Worm (Caenorhabditis elegans) whole organism, late embryonic: ENCODE data around the gene brap-2.

Experiments used
- ahr-1 ChIP-seq: sonication (generic microtip); optimal IDR thresholded peaks from 2 replicates; lab custom pipeline; 2016; ENCODE audit warnings: missing genetic modification characterization, missing compliant biosample characterization
- ceh-18 ChIP-seq: sonication (generic microtip); optimal IDR thresholded peaks from 2 replicates; lab custom pipeline; 2016; ENCODE audit warnings: missing genetic modification characterization, missing compliant biosample characterization
- ceh-22 ChIP-seq: sonication (generic microtip); optimal IDR thresholded peaks from 2 replicates; lab custom pipeline; 2017; ENCODE audit warnings: missing biosample characterization, missing genetic modification characterization
- ceh-24 ChIP-seq: sonication (generic microtip); optimal IDR thresholded peaks from 2 replicates; lab custom pipeline; 2016; ENCODE audit warnings: mild to moderate bottlenecking, missing genetic modification characterization, missing compliant biosample characterization
- ceh-31 ChIP-seq: sonication (generic microtip); optimal IDR thresholded peaks from 2 replicates; lab custom pipeline; 2016; ENCODE audit warnings: missing genetic modification characterization, missing compliant biosample characterization
- dve-1 ChIP-seq: sonication (generic microtip); optimal IDR thresholded peaks from 2 replicates; lab custom pipeline; 2017; ENCODE audit warnings: antibody characterized with exemption, mild to moderate bottlenecking, missing genetic modification characterization, missing compliant biosample characterization
- elt-2 ChIP-seq: sonication (generic microtip); optimal IDR thresholded peaks from 2 replicates; lab custom pipeline; 2016; ENCODE audit warnings: missing genetic modification reagents, missing genetic modification characterization, missing compliant biosample characterization
- fax-1 ChIP-seq: sonication (generic microtip); optimal IDR thresholded peaks from 2 replicates; lab custom pipeline; 2016; ENCODE audit warnings: missing genotype, missing genetic modification characterization, missing compliant biosample characterization
- fkh-6 ChIP-seq: sonication (generic microtip); optimal IDR thresholded peaks from 2 replicates; lab custom pipeline; 2016; ENCODE audit warnings: missing genetic modification characterization, missing compliant biosample characterization
- hlh-13 ChIP-seq: fragments of 200-800 bp; sonication (Bioruptor generic); optimal IDR thresholded peaks from 2 replicates; lab custom pipeline; 2018; ENCODE audit warnings: mild to moderate bottlenecking, missing genetic modification characterization, missing compliant biosample characterization
- hlh-30 ChIP-seq: sonication (generic microtip); optimal IDR thresholded peaks from 2 replicates; lab custom pipeline; 2017; ENCODE audit warnings: antibody characterized with exemption, missing genetic modification characterization, missing compliant biosample characterization; ENCODE audit not compliant: insufficient read depth
- lin-11 ChIP-seq: fragments of 200-800 bp; sonication (Bioruptor generic); optimal IDR thresholded peaks from 2 replicates; lab custom pipeline; 2018; ENCODE audit warnings: mild to moderate bottlenecking, missing genetic modification characterization, missing compliant biosample characterization
- madf-2 ChIP-seq: sonication (generic microtip); optimal IDR thresholded peaks from 2 replicates; lab custom pipeline; 2017; ENCODE audit warnings: missing genetic modification characterization, missing compliant biosample characterization
- mec-3 ChIP-seq: sonication (generic microtip); optimal IDR thresholded peaks from 2 replicates; lab custom pipeline; 2016; ENCODE audit warnings: borderline replicate concordance, missing genetic modification characterization, missing compliant biosample characterization
- nfya-1 ChIP-seq: sonication (generic microtip); optimal IDR thresholded peaks from 2 replicates; lab custom pipeline; 2017; ENCODE audit warnings: missing genetic modification characterization, mild to moderate bottlenecking, missing compliant biosample characterization, antibody characterized with exemption, moderate library complexity
- nhr-11 ChIP-seq: fragments of 150-350 bp; optimal IDR thresholded peaks from 2 replicates; lab custom pipeline; 2014; ENCODE audit warnings: missing biosample characterization, missing genetic modification characterization
- nhr-232 ChIP-seq: sonication (generic microtip); optimal IDR thresholded peaks from 2 replicates; lab custom pipeline; 2016; ENCODE audit warnings: missing genetic modification characterization, missing compliant biosample characterization
- npax-4 ChIP-seq: sonication (generic microtip); optimal IDR thresholded peaks from 2 replicates; lab custom pipeline; 2016; ENCODE audit warnings: missing genetic modification characterization, missing compliant biosample characterization
- odd-2 ChIP-seq: sonication (generic microtip); optimal IDR thresholded peaks from 2 replicates; lab custom pipeline; 2017; ENCODE audit warnings: antibody characterized with exemption, mild to moderate bottlenecking, missing genetic modification characterization, missing compliant biosample characterization
- pat-9 ChIP-seq: fragments of 200-800 bp; sonication (Bioruptor generic); optimal IDR thresholded peaks from 2 replicates; lab custom pipeline; 2018; ENCODE audit warnings: mild to moderate bottlenecking, missing genetic modification characterization, moderate library complexity, missing compliant biosample characterization
- pax-1 ChIP-seq: fragments of 150-350 bp; optimal IDR thresholded peaks from 2 replicates; lab custom pipeline; 2014; ENCODE audit warnings: missing biosample characterization, missing genetic modification characterization
- pha-2 ChIP-seq: sonication (generic microtip); optimal IDR thresholded peaks from 2 replicates; lab custom pipeline; 2017; ENCODE audit warnings: mild to moderate bottlenecking, missing genetic modification characterization, missing compliant biosample characterization
- pha-4 ChIP-seq: fragments of 150-350 bp; optimal IDR thresholded peaks from 2 replicates; lab custom pipeline; 2018; ENCODE audit warnings: missing biosample characterization, missing genetic modification reagents, missing genetic modification characterization
- pqm-1 ChIP-seq: sonication (generic microtip); optimal IDR thresholded peaks from 2 replicates; lab custom pipeline; 2016; ENCODE audit warnings: missing genetic modification characterization, missing compliant biosample characterization
- sox-2 ChIP-seq: fragments of 200-800 bp; sonication (Bioruptor generic); IDR thresholded peaks from 2 replicates; pipeline ENCODE4 v1.3.6; 2022; ENCODE audit warnings: missing genetic modification reagents, missing genetic modification characterization, missing compliant biosample characterization
- sox-4 ChIP-seq: sonication (generic microtip); optimal IDR thresholded peaks from 2 replicates; lab custom pipeline; 2017; ENCODE audit warnings: mild to moderate bottlenecking, missing genetic modification characterization, inconsistent platforms, missing compliant biosample characterization
- tbx-2 ChIP-seq: sonication (generic microtip); optimal IDR thresholded peaks from 2 replicates; lab custom pipeline; 2016; ENCODE audit warnings: missing genetic modification characterization, missing compliant biosample characterization
- tbx-7 ChIP-seq: sonication (generic microtip); optimal IDR thresholded peaks from 2 replicates; lab custom pipeline; 2016; ENCODE audit warnings: missing genotype, missing genetic modification characterization, missing compliant biosample characterization
- ttx-3 ChIP-seq: sonication (generic microtip); optimal IDR thresholded peaks from 2 replicates; lab custom pipeline; 2016; ENCODE audit warnings: missing genetic modification reagents, missing genetic modification characterization, missing compliant biosample characterization
- unc-3 ChIP-seq, 2 experiments: fragments of 200-800 bp in 1 of 2; sonication (Bioruptor generic) in 1 of 2; sonication (generic microtip) in 1 of 2; conservative IDR thresholded peaks in 1 of 2; optimal IDR thresholded peaks in 1 of 2; 2 replicates each; pipeline versions ENCODE4 v1.3.6 to Lab custom; 2016 to 2022; ENCODE audit warnings: missing compliant biosample characterization in 2 of 2, missing genetic modification characterization in 2 of 2, missing genetic modification reagents in 1 of 2
- unc-42 ChIP-seq: sonication (generic microtip); optimal IDR thresholded peaks from 2 replicates; lab custom pipeline; 2016; ENCODE audit warnings: missing genotype, missing genetic modification characterization, missing compliant biosample characterization
- unc-55 ChIP-seq: sonication (generic microtip); optimal IDR thresholded peaks from 2 replicates; lab custom pipeline; 2017; ENCODE audit warnings: missing biosample characterization, missing genetic modification reagents, missing genetic modification characterization
- unc-86 ChIP-seq: sonication (generic microtip); optimal IDR thresholded peaks from 2 replicates; lab custom pipeline; 2016; ENCODE audit warnings: missing genetic modification characterization, missing compliant biosample characterization

The brap-2 gene

ce11 chrII:5429522-5430257 lies 36.7 kb upstream of the brap-2 start, which contains the start of the genes F07F6.4 and F07F6.2:
TSS of gene F07F6.4 (minus strand) at chrII:5429572.
TSS of gene F07F6.2 (plus strand) at chrII:5430207.
- peak; percentile 9 for TF ChIP-seq tbx-2 (tag; lab: Kevin White, UChicago)
- peak; percentile 3 for TF ChIP-seq dve-1 (tag; lab: Kevin White, UChicago)
- TF ChIP-seq pax-1 (tag; lab: Kevin White, UChicago) = no peak
- TF ChIP-seq unc-3 (GFP tag; conservative IDR thresholded peaks at IDR 0.05; lab: Robert Waterston, UW) = no peak
- peak; percentile 19 for TF ChIP-seq unc-3 (tag; optimal IDR thresholded peaks at IDR 0.05; lab: Kevin White, UChicago)
- no peak for TF ChIP-seq pqm-1
- TF ChIP-seq unc-42 = peak; percentile 35

DNA sequence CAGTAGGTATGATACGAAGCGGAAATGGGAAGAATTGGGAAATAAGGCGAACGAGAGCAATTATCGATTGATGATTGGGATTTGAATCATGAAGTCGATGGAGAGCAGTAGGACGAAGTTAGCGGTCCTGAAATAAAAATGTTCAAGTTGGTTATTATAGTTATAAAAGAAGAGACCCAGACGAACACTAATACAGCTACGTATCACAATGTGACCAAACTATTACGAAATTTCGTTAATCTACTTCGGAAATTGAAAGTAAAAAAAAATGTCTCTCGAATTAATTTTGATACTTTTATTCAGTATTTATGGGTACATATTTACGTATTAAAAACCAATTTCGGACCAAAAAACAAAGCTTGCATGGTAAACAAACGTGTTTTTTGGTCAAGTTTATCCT lies 33.5 kb upstream of the brap-2 start:
- TF ChIP-seq fkh-6 (tag; lab: Kevin White, UChicago) (no peak), pha-2 (tag; lab: Kevin White, UChicago) (no peak), ceh-22 (tag; lab: Kevin White, UChicago) (no peak), ceh-31 (tag; lab: Kevin White, UChicago) (no peak), ceh-18 (tag; lab: Kevin White, UChicago) (no peak), unc-86 (no peak), mec-3 (tag; lab: Kevin White, UChicago) (no peak), sox-2 (GFP tag; lab: Robert Waterston, UW) (no peak), nhr-11 (tag; lab: Kevin White, UChicago) (no peak), ceh-24 (tag; lab: Kevin White, UChicago) (no peak), ahr-1 (tag; lab: Kevin White, UChicago) (no peak), tbx-2 (tag; lab: Kevin White, UChicago) (no peak), pat-9 (tag; lab: Kevin White, UChicago) (no peak), ttx-3 (tag; lab: Kevin White, UChicago) (no peak), pha-4 (tag; lab: Kevin White, UChicago) (no peak), unc-42 (no peak)

DNA sequence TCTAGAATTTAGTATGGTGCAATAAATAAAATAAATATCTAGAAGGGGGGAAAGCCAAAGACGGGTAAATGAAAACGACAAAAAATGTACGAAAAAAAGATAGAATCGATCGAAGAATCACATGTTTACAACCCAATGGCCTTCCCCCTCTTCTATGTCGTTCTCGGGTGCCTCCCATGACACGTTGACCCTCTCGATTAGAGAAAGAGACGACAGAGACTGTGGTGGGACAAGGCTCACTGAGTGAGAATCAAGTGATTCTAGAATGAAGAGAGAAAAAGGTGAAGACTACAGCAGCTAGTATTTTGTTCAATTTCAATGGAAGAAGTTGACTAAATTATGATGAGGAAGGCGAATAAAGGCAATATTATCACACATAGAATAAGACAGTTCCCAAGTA lies 33.1 kb upstream of the brap-2 start:
- peak; percentile 61 for TF ChIP-seq nfya-1
- TF ChIP-seq npax-4 (tag; lab: Kevin White, UChicago) = no peak
- peak; percentile 43 for TF ChIP-seq tbx-2 (tag; lab: Kevin White, UChicago)
- peak; percentile 6 for TF ChIP-seq ceh-31 (tag; lab: Kevin White, UChicago)
- TF ChIP-seq nhr-232 = no peak
- TF ChIP-seq dve-1 (tag; lab: Kevin White, UChicago) = no peak
- TF ChIP-seq ahr-1 (tag; lab: Kevin White, UChicago) = no peak
- peak; percentile 74 for TF ChIP-seq elt-2 (tag; lab: Kevin White, UChicago)
- TF ChIP-seq pha-4 (tag; lab: Kevin White, UChicago) = no peak
- TF ChIP-seq hlh-30 (tag; lab: Kevin White, UChicago) = peak; percentile 95
- peak; percentile 33 for TF ChIP-seq unc-55 (GFP tag; lab: Kevin White, UChicago)
- TF ChIP-seq pha-2 (tag; lab: Kevin White, UChicago) = no peak
- TF ChIP-seq, all 69 proteins: peak for 6

ce11 chrII:5425633-5426032 lies 32.6 kb upstream of the brap-2 start, which contains the start of gene F07F6.8:
TSS of gene F07F6.8 (minus strand) at chrII:5425733.
- TF ChIP-seq mec-3 (tag; lab: Kevin White, UChicago) (no peak), ahr-1 (tag; lab: Kevin White, UChicago) (no peak), madf-2 (tag; lab: Kevin White, UChicago) (no peak), odd-2 (tag; lab: Kevin White, UChicago) (no peak), unc-42 (no peak), tbx-7 (no peak), ceh-31 (tag; lab: Kevin White, UChicago) (no peak), pha-2 (tag; lab: Kevin White, UChicago) (no peak), npax-4 (tag; lab: Kevin White, UChicago) (no peak), hlh-13 (GFP tag; lab: Kevin White, UChicago) (no peak), ceh-18 (tag; lab: Kevin White, UChicago) (no peak), lin-11 (no peak), fax-1 (tag; lab: Kevin White, UChicago) (no peak), sox-4 (tag; lab: Kevin White, UChicago) (no peak)
